Fruit fly (Drosophila melanogaster) whole organism, embryonic: ENCODE measurements around the gene Sys1.

Experiments
- Atf3 ChIP-seq: fragments of 200-800 bp; sonication (Bioruptor generic); optimal IDR thresholded peaks from 3 replicates; lab custom pipeline; 2016; ENCODE audit warnings: missing biosample characterization, missing genetic modification characterization
- BEAF-32 ChIP-seq: fragments of 200-800 bp; sonication (Bioruptor generic); optimal IDR thresholded peaks from 3 replicates; lab custom pipeline; 2017; ENCODE audit warnings: missing biosample characterization, missing genetic modification characterization, mild to moderate bottlenecking, moderate library complexity, missing genetic modification reagents
- Bdp1 ChIP-seq: fragments of 200-800 bp; sonication (Bioruptor generic); optimal IDR thresholded peaks from 3 replicates; lab custom pipeline; 2016; ENCODE audit warnings: missing biosample characterization, missing genetic modification characterization
- CG10462 ChIP-seq: fragments of 200-800 bp; sonication (Bioruptor generic); optimal IDR thresholded peaks from 2 replicates; lab custom pipeline; 2016; ENCODE audit warnings: missing biosample characterization, missing genetic modification characterization
- CG11456 ChIP-seq: fragments of 200-800 bp; sonication (Bioruptor generic); IDR thresholded peaks from 3 replicates; pipeline ENCODE4 v1.3.6; 2022; ENCODE audit warnings: missing biosample characterization, missing genetic modification characterization
- CG12769 ChIP-seq: fragments of 200-800 bp; sonication (Bioruptor generic); optimal IDR thresholded peaks from 2 replicates; lab custom pipeline; 2019; ENCODE audit warnings: missing biosample characterization, mild to moderate bottlenecking, missing genetic modification characterization, moderate library complexity
- CG13287 ChIP-seq: fragments of 200-800 bp; sonication (Bioruptor generic); IDR thresholded peaks from 2 replicates; pipeline ENCODE4 v1.3.6; 2022; ENCODE audit warnings: missing biosample characterization, missing genetic modification characterization; ENCODE audit not compliant: partially characterized antibody
- CG13894 ChIP-seq: fragments of 200-800 bp; sonication (Bioruptor generic); optimal IDR thresholded peaks from 3 replicates; lab custom pipeline; 2018; ENCODE audit warnings: missing biosample characterization, mild to moderate bottlenecking, missing genetic modification characterization, moderate library complexity
- CG15011 ChIP-seq: fragments of 200-800 bp; sonication (Bioruptor generic); optimal IDR thresholded peaks from 3 replicates; lab custom pipeline; 2018; ENCODE audit warnings: missing biosample characterization, mild to moderate bottlenecking, missing genetic modification characterization
- CG16813 ChIP-seq: fragments of 200-800 bp; sonication (Bioruptor generic); IDR thresholded peaks from 3 replicates; pipeline ENCODE4 v1.3.6; 2022; ENCODE audit warnings: missing biosample characterization, missing genetic modification characterization; ENCODE audit not compliant: partially characterized antibody
- CG18262 ChIP-seq: fragments of 200-800 bp; optimal IDR thresholded peaks from 3 replicates; lab custom pipeline; 2019; ENCODE audit warnings: missing biosample characterization, mild to moderate bottlenecking, missing genetic modification characterization, moderate library complexity
- CG1832 ChIP-seq: fragments of 200-800 bp; sonication (Bioruptor generic); optimal IDR thresholded peaks from 2 replicates; lab custom pipeline; 2017; ENCODE audit warnings: missing biosample characterization, mild to moderate bottlenecking, missing genetic modification characterization, inconsistent platforms
- CG32532 ChIP-seq: fragments of 200-800 bp; sonication (Bioruptor generic); IDR thresholded peaks from 2 replicates; pipeline ENCODE4 v1.3.6; 2022; ENCODE audit warnings: missing biosample characterization, missing genetic modification characterization
- CG3726 ChIP-seq: fragments of 200-800 bp; sonication (Bioruptor generic); IDR thresholded peaks from 3 replicates; pipeline ENCODE4, ENCODE4 v1.3.6; 2022; ENCODE audit warnings: missing biosample characterization, missing genetic modification characterization
- CG4360 ChIP-seq: fragments of 200-800 bp; sonication (Bioruptor generic); IDR thresholded peaks from 2 replicates; pipeline ENCODE4 v1.3.6; 2022; ENCODE audit warnings: missing biosample characterization, missing genetic modification characterization
- CG7357 ChIP-seq: fragments of 200-800 bp; sonication (Bioruptor generic); IDR thresholded peaks from 3 replicates; pipeline ENCODE4 v1.3.6; 2022; ENCODE audit warnings: missing biosample characterization, missing genetic modification characterization
- CG7928 ChIP-seq: fragments of 200-800 bp; sonication (Bioruptor generic); optimal IDR thresholded peaks from 2 replicates; lab custom pipeline; 2017; ENCODE audit warnings: missing biosample characterization, mild to moderate bottlenecking, missing genetic modification characterization
- CG8089 ChIP-seq: fragments of 200-800 bp; sonication (Bioruptor generic); optimal IDR thresholded peaks from 3 replicates; lab custom pipeline; 2016; ENCODE audit warnings: missing biosample characterization, missing genetic modification characterization
- ERR ChIP-seq: fragments of 200-800 bp; sonication (Bioruptor generic); optimal IDR thresholded peaks from 2 replicates; lab custom pipeline; 2016; ENCODE audit warnings: missing biosample characterization, missing genetic modification characterization
- Ets65A ChIP-seq: fragments of 200-800 bp; sonication (Bioruptor generic); peaks from one replicate; lab custom pipeline; 2016; ENCODE audit warnings: missing biosample characterization, missing genetic modification characterization
- Fer3 ChIP-seq: fragments of 200-800 bp; sonication (Bioruptor generic); optimal IDR thresholded peaks from 2 replicates; lab custom pipeline; 2018; ENCODE audit warnings: missing biosample characterization, mild to moderate bottlenecking, missing genetic modification characterization, moderate library complexity
- HHEX ChIP-seq: fragments of 200-800 bp; sonication (Bioruptor generic); optimal IDR thresholded peaks from 3 replicates; lab custom pipeline; 2017; ENCODE audit warnings: missing biosample characterization, mild to moderate bottlenecking, missing genetic modification characterization, missing genetic modification reagents
- HmgD ChIP-seq: fragments of 200-800 bp; sonication (Bioruptor generic); optimal IDR thresholded peaks from 3 replicates; lab custom pipeline; 2016; ENCODE audit warnings: missing biosample characterization, missing genetic modification characterization
- Hmr ChIP-seq: fragments of 200-800 bp; sonication (Bioruptor generic); optimal IDR thresholded peaks from 3 replicates; lab custom pipeline; 2017; ENCODE audit warnings: mild to moderate bottlenecking, missing biosample characterization, missing genetic modification reagents, missing genetic modification characterization
- MTF-1 ChIP-seq: fragments of 200-800 bp; sonication (Bioruptor generic); optimal IDR thresholded peaks from 2 replicates; lab custom pipeline; 2018; ENCODE audit warnings: missing biosample characterization, mild to moderate bottlenecking, missing genetic modification characterization, borderline replicate concordance
- Neu2 ChIP-seq: fragments of 200-800 bp; sonication (Bioruptor generic); optimal IDR thresholded peaks from 3 replicates; lab custom pipeline; 2016; ENCODE audit warnings: missing biosample characterization, missing genetic modification characterization, borderline replicate concordance
- Nf-YC ChIP-seq: fragments of 200-800 bp; optimal IDR thresholded peaks from 3 replicates; lab custom pipeline; 2019; ENCODE audit warnings: missing biosample characterization, mild to moderate bottlenecking, missing genetic modification characterization, moderate library complexity
- NfI ChIP-seq: fragments of 200-800 bp; sonication (Bioruptor generic); optimal IDR thresholded peaks from 3 replicates; lab custom pipeline; 2018; ENCODE audit warnings: missing biosample characterization, mild to moderate bottlenecking, missing genetic modification characterization, moderate library complexity
- Ravus ChIP-seq: fragments of 200-800 bp; sonication (Bioruptor generic); IDR thresholded peaks from 2 replicates; pipeline ENCODE4 v1.3.6; 2022; ENCODE audit warnings: missing biosample characterization, missing genetic modification characterization
- Trl ChIP-seq, 3 experiments: fragments of >200 bp in 2 of 3; fragments of 200-800 bp in 1 of 3; sonication (Bioruptor generic) in 1 of 3; optimal IDR thresholded peaks; 2 replicates in 1 of 3; 3 replicates in 2 of 3; lab custom pipeline; 2016 to 2017; ENCODE audit warnings: missing biosample characterization in 1 of 3, missing genetic modification characterization in 1 of 3
- ase ChIP-seq: fragments of 200-800 bp; sonication (Bioruptor generic); IDR thresholded peaks from 3 replicates; pipeline ENCODE4 v1.3.6; 2022; ENCODE audit warnings: missing biosample characterization, missing genetic modification characterization
- bbx ChIP-seq: fragments of 200-800 bp; sonication (Bioruptor generic); IDR thresholded peaks from 2 replicates; pipeline ENCODE4 v1.3.6; 2022; ENCODE audit warnings: missing biosample characterization, missing genetic modification characterization; ENCODE audit not compliant: partially characterized antibody
- cato ChIP-seq: fragments of 200-800 bp; sonication (Bioruptor generic); optimal IDR thresholded peaks from 2 replicates; lab custom pipeline; 2016; ENCODE audit warnings: missing biosample characterization, missing genetic modification characterization, borderline replicate concordance
- chn ChIP-seq: fragments of 200-800 bp; sonication (Bioruptor generic); optimal IDR thresholded peaks from 2 replicates; lab custom pipeline; 2016; ENCODE audit warnings: missing biosample characterization, missing genetic modification characterization
- dati ChIP-seq: fragments of 200-800 bp; sonication (Bioruptor generic); IDR thresholded peaks from 2 replicates; pipeline ENCODE4 v1.3.6; 2022; ENCODE audit warnings: missing biosample characterization, missing genetic modification characterization
- en ChIP-seq: fragments of 200-800 bp; sonication (Bioruptor generic); optimal IDR thresholded peaks from 2 replicates; lab custom pipeline; 2016; ENCODE audit warnings: missing biosample characterization, missing genetic modification characterization
- fd64A ChIP-seq: fragments of 200-800 bp; sonication (Bioruptor generic); optimal IDR thresholded peaks from 3 replicates; lab custom pipeline; 2018; ENCODE audit warnings: missing biosample characterization, mild to moderate bottlenecking, missing genetic modification characterization
- grn ChIP-seq: fragments of 200-800 bp; sonication (Bioruptor generic); optimal IDR thresholded peaks from 3 replicates; lab custom pipeline; 2017; ENCODE audit warnings: missing biosample characterization, missing genetic modification characterization
- gsb-n ChIP-seq: fragments of 200-800 bp; sonication (Bioruptor generic); optimal IDR thresholded peaks from 3 replicates; lab custom pipeline; 2018; ENCODE audit warnings: missing biosample characterization, mild to moderate bottlenecking, missing genetic modification characterization
- jing ChIP-seq: fragments of 200-800 bp; sonication (Bioruptor generic); optimal IDR thresholded peaks from 2 replicates; lab custom pipeline; 2018; ENCODE audit warnings: missing biosample characterization, mild to moderate bottlenecking, missing genetic modification characterization
- kni ChIP-seq: fragments of 200-800 bp; sonication (Bioruptor generic); optimal IDR thresholded peaks from 3 replicates; lab custom pipeline; 2017; ENCODE audit warnings: mild to moderate bottlenecking, missing biosample characterization, missing genetic modification reagents, missing genetic modification characterization
- onecut ChIP-seq: fragments of 200-800 bp; sonication (Bioruptor generic); IDR thresholded peaks from 2 replicates; pipeline ENCODE4 v1.3.6; 2022; ENCODE audit warnings: missing biosample characterization, missing genetic modification characterization
- pita ChIP-seq: fragments of 200-800 bp; sonication (Bioruptor generic); optimal IDR thresholded peaks from 2 replicates; lab custom pipeline; 2017; ENCODE audit warnings: missing biosample characterization, mild to moderate bottlenecking, missing genetic modification characterization
- pzg ChIP-seq: fragments of 200-800 bp; sonication (Bioruptor generic); optimal IDR thresholded peaks from 3 replicates; lab custom pipeline; 2018; ENCODE audit warnings: missing biosample characterization, mild to moderate bottlenecking, missing genetic modification characterization, moderate library complexity
- seq ChIP-seq: fragments of 200-800 bp; sonication (Bioruptor generic); IDR thresholded peaks from 2 replicates; pipeline ENCODE4 v1.3.6; 2022; ENCODE audit warnings: missing biosample characterization, missing genetic modification characterization
- slp2 ChIP-seq: fragments of 200-800 bp; sonication (Bioruptor generic); optimal IDR thresholded peaks from 2 replicates; lab custom pipeline; 2016; ENCODE audit warnings: missing biosample characterization, missing genetic modification characterization
- so ChIP-seq: fragments of 200-800 bp; sonication (Bioruptor generic); IDR thresholded peaks from 3 replicates; pipeline ENCODE4 v1.3.6; 2022; ENCODE audit warnings: missing biosample characterization, missing genetic modification characterization
- ssp ChIP-seq: fragments of 200-800 bp; sonication (Bioruptor generic); IDR thresholded peaks from 2 replicates; pipeline ENCODE4 v1.3.6; 2022; ENCODE audit warnings: missing biosample characterization, missing genetic modification characterization
- vvl ChIP-seq: fragments of 200-800 bp; sonication (Bioruptor generic); IDR thresholded peaks from 2 replicates; pipeline ENCODE4 v1.3.6; 2022; ENCODE audit warnings: missing biosample characterization, missing genetic modification characterization
- z ChIP-seq: fragments of 200-800 bp; sonication (Bioruptor generic); IDR thresholded peaks from 3 replicates; pipeline ENCODE4 v1.3.6; 2022; ENCODE audit warnings: missing biosample characterization, missing genetic modification characterization

Gene Sys1

dm6 chr3R:8694110-8694826, 41.6 kb downstream of the Sys1 start (continued):
- peak; percentile 2 for TF ChIP-seq CG15011
- no peak for TF ChIP-seq pzg (GFP tag; lab: Kevin White, UChicago)
- TF ChIP-seq Hmr (GFP tag; lab: Kevin White, UChicago) = peak; percentile 80
- TF ChIP-seq CG12769 = no peak
- no peak for TF ChIP-seq ERR (GFP tag; lab: Kevin White, UChicago)
- peak; percentile 32 for TF ChIP-seq HHEX (GFP tag; lab: Kevin White, UChicago)
- TF ChIP-seq Neu2 (GFP tag; lab: Kevin White, UChicago) = no peak
- TF ChIP-seq grn (GFP tag; lab: Kevin White, UChicago) = no peak
- TF ChIP-seq vvl (GFP tag; lab: Robert Waterston, UW) = no peak
- TF ChIP-seq BEAF-32 (GFP tag; lab: Kevin White, UChicago) = no peak
- TF ChIP-seq bbx (GFP tag; lab: Robert Waterston, UW) = no peak
- no peak for TF ChIP-seq ase (GFP tag; lab: Robert Waterston, UW)
- no peak for TF ChIP-seq dati
- TF ChIP-seq seq (GFP tag; lab: Robert Waterston, UW) = peak; percentile 89
- TF ChIP-seq Ravus (GFP tag; lab: Robert Waterston, UW) = no peak
- TF ChIP-seq CG13287 = no peak
- TF ChIP-seq Bdp1 = no peak
- TF ChIP-seq CG18262 (tag; lab: Kevin White, UChicago) = no peak
- no peak for TF ChIP-seq CG7357 (GFP tag; lab: Robert Waterston, UW)
- TF ChIP-seq CG3726 (GFP tag; lab: Robert Waterston, UW) = no peak
- TF ChIP-seq CG10462 (GFP tag; lab: Kevin White, UChicago) = no peak
- TF ChIP-seq HmgD (GFP tag; lab: Kevin White, UChicago) = no peak
- TF ChIP-seq NfI (GFP tag; lab: Kevin White, UChicago) = no peak
- TF ChIP-seq Fer3 = peak; percentile 62
- TF ChIP-seq jing (GFP tag; lab: Kevin White, UChicago) = no peak
- TF ChIP-seq MTF-1 (GFP tag; lab: Kevin White, UChicago) = peak; percentile 9
- no peak for TF ChIP-seq pita (GFP tag; lab: Kevin White, UChicago)
- TF ChIP-seq en (GFP tag; lab: Kevin White, UChicago) = no peak
- TF ChIP-seq gsb-n (tag; lab: Kevin White, UChicago) = no peak
- TF ChIP-seq so (GFP tag; lab: Robert Waterston, UW) = peak; percentile 67; the same call in 1 of the 3 replicates
- no peak for TF ChIP-seq ssp (GFP tag; lab: Robert Waterston, UW)
- TF ChIP-seq CG11456 = no peak
- TF ChIP-seq CG13894 (tag; lab: Kevin White, UChicago) = no peak
- TF ChIP-seq cato (GFP tag; lab: Kevin White, UChicago) = no peak
- peak; percentile 56 for TF ChIP-seq Ets65A (GFP tag; lab: Kevin White, UChicago)
- no peak for TF ChIP-seq slp2 (GFP tag; lab: Kevin White, UChicago)
- no peak for TF ChIP-seq CG8089
- no peak for TF ChIP-seq kni (GFP tag; lab: Kevin White, UChicago)
- peak; percentile 14; the same call in 1 of the 2 replicates for TF ChIP-seq onecut (GFP tag; lab: Robert Waterston, UW)

DNA sequence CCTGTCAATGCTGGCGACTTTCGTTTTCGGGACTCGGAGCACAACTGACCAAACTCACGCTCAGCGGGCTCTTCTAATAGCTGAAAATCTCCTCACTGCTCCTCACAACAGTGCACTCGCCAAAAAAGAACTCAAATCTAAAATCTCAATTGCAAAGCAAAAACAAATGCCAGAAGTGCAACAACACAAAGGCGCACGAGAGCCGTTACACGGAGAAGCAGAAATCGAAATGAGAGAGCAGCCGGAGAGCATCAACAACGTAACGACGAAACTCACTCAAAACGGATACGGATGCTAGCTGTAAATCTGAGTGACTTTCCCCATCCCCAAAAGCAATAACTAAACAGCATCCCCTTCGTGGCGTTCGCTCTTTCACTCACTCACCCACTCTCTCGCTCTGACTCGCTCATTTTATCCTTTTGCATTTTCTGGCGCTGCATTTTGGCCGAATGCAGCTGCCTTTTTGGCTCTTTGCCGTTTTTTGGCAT, 45.2 kb downstream of the Sys1 start, which contains the start of gene hb:
Gene hb (minus strand): TSS at position 51 of the 488 bp plus-strand sequence.
- TF ChIP-seq Atf3 (GFP tag; lab: Kevin White, UChicago) (no peak), CG16813 (GFP tag; lab: Robert Waterston, UW) (peak; percentile 27; the same call in 1 of the 3 replicates), CG32532 (GFP tag; lab: Robert Waterston, UW) (no peak), CG4360 (GFP tag; lab: Robert Waterston, UW) (peak; percentile 70; the same call in 1 of the 2 replicates), fd64A (GFP tag; lab: Kevin White, UChicago) (no peak), z (GFP tag; lab: Robert Waterston, UW) (peak; percentile 97), CG1832 (GFP tag; lab: Kevin White, UChicago) (peak; percentile 20), chn (GFP tag; lab: Kevin White, UChicago) (no peak), CG7928 (GFP tag; lab: Kevin White, UChicago) (no peak), Trl (optimal IDR thresholded peaks at IDR 0.05; lab: Kevin White, UChicago) (peak; percentile 45 to 81), Trl (GFP tag; optimal IDR thresholded peaks at IDR 0.05; lab: Kevin White, UChicago) (no peak), Nf-YC (tag; lab: Kevin White, UChicago) (no peak), ssp (GFP tag; lab: Robert Waterston, UW) (no peak)
